Worm (Caenorhabditis elegans) whole organism, L4 larva: Measurements from ENCODE around the gene srsx-14.

Experiments
- ZK337.2 ChIP-seq: fragments of 200-800 bp; sonication (Bioruptor generic); IDR thresholded peaks from 2 replicates; pipeline ENCODE4 v1.3.6; 2022; ENCODE audit warnings: missing genetic modification reagents, missing genetic modification characterization, missing compliant biosample characterization
- ceh-82 ChIP-seq: sonication (generic microtip); optimal IDR thresholded peaks from 2 replicates; lab custom pipeline; 2017; ENCODE audit warnings: missing biosample characterization, missing genetic modification characterization
- dve-1 ChIP-seq: sonication (generic microtip); optimal IDR thresholded peaks from 2 replicates; lab custom pipeline; 2017; ENCODE audit warnings: antibody characterized with exemption, mild to moderate bottlenecking, missing genetic modification characterization, missing compliant biosample characterization; ENCODE audit not compliant: insufficient read depth
- fos-1 ChIP-seq: fragments of 150-350 bp; optimal IDR thresholded peaks from 2 replicates; lab custom pipeline; 2014; ENCODE audit warnings: missing biosample characterization, missing genetic modification characterization
- jun-1 ChIP-seq: fragments of 150-350 bp; optimal IDR thresholded peaks from 2 replicates; lab custom pipeline; 2014; ENCODE audit warnings: missing biosample characterization, missing genetic modification reagents, missing genetic modification characterization
- lin-15B ChIP-seq: fragments of 150-350 bp; sonication (generic microtip); optimal IDR thresholded peaks from 3 replicates; lab custom pipeline; 2014; ENCODE audit warnings: missing biosample characterization, missing genetic modification characterization
- mdt-29 ChIP-seq: fragments of 200-800 bp; sonication (Bioruptor generic); IDR thresholded peaks from 2 replicates; pipeline ENCODE4 v1.3.6; 2022; ENCODE audit warnings: missing genetic modification reagents, missing genetic modification characterization, missing compliant biosample characterization
- nhr-237 ChIP-seq: sonication (generic microtip); optimal IDR thresholded peaks from 2 replicates; lab custom pipeline; 2017; ENCODE audit warnings: missing biosample characterization, missing genetic modification characterization
- pha-4 ChIP-seq, 2 experiments: fragments of 150-350 bp in 1 of 2; fragments of 200-800 bp in 1 of 2; sonication (Bioruptor generic) in 1 of 2; IDR thresholded peaks in 1 of 2; optimal IDR thresholded peaks in 1 of 2; 2 replicates each; pipeline versions ENCODE4 v1.3.6 to Lab custom; 2014 to 2022; ENCODE audit warnings: missing genetic modification characterization in 2 of 2, missing genetic modification reagents in 2 of 2, missing biosample characterization in 1 of 2, missing compliant biosample characterization in 1 of 2
- unc-62 ChIP-seq, 3 experiments: fragments of 150-350 bp in 1 of 3; sonication (generic microtip); optimal IDR thresholded peaks in 2 of 3; peaks in 1 of 3; 1 replicate in 1 of 3; 2 replicates in 2 of 3; lab custom pipeline; 2014 to 2017; ENCODE audit warnings: missing biosample characterization in 3 of 3, missing genetic modification characterization in 3 of 3, missing genetic modification reagents in 3 of 3, missing genotype in 1 of 3
- zag-1 ChIP-seq: fragments of 150-350 bp; optimal IDR thresholded peaks from 2 replicates; lab custom pipeline; 2014; ENCODE audit warnings: missing biosample characterization, missing genetic modification characterization
- zfp-3 ChIP-seq: fragments of 200-800 bp; sonication (Bioruptor generic); conservative IDR thresholded peaks from 2 replicates; pipeline ENCODE4 v1.3.6; 2022; ENCODE audit warnings: missing genetic modification reagents, missing genetic modification characterization, missing compliant biosample characterization
- zip-2 ChIP-seq: fragments of 150-350 bp; optimal IDR thresholded peaks from 2 replicates; lab custom pipeline; 2014; ENCODE audit warnings: missing biosample characterization, missing genetic modification characterization

DNA sequence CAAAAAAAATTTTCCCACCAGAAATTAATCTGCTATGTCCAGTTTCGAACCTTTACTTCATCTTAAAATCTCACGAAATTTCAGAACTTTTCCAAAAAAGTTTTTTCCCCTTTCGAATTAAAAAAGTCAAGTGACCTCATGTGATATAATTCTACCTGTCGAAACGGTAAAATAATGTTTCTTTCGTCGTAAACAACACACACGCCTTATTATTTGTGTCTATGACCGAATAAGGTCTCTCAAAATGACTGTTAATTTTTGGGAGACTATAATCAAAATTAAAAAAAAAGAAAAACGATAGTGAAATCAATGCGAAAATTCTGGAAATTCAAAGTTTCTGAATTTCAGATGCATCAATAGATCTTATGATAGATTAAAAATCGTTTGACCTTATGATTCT lies 43.8 kb downstream of the srsx-14 start:
- TF ChIP-seq ceh-82 (tag; lab: Kevin White, UChicago) (no peak), jun-1 (tag; lab: Kevin White, UChicago) (no peak), lin-15B (tag; lab: Kevin White, UChicago) (no peak), mdt-29 (GFP tag; lab: Robert Waterston, UW) (no peak), unc-62 (GFP tag; optimal IDR thresholded peaks at IDR 0.05 in 1 of 2; lab: Kevin White, UChicago) (no peak), unc-62 (tag; optimal IDR thresholded peaks at IDR 0.05; lab: Kevin White, UChicago) (no peak), ZK337.2 (no peak), zag-1 (tag; lab: Kevin White, UChicago) (no peak), zip-2 (tag; lab: Kevin White, UChicago) (no peak), zfp-3 (GFP tag; lab: Robert Waterston, UW) (no peak), dve-1 (tag; lab: Kevin White, UChicago) (no peak), nhr-237 (tag; lab: Kevin White, UChicago) (no peak), pha-4 (GFP tag; IDR thresholded peaks at IDR 0.05; lab: Robert Waterston, UW) (no peak), pha-4 (tag; optimal IDR thresholded peaks at IDR 0.05; lab: Kevin White, UChicago) (no peak), fos-1 (tag; lab: Kevin White, UChicago) (no peak)
